Worm (Caenorhabditis elegans) whole organism, mixed stage, embryonic: Measurements from ENCODE around the gene F45D3.4.

Experiments used
- elt-3 ChIP-seq: fragments of 150-350 bp; optimal IDR thresholded peaks from 2 replicates; lab custom pipeline; 2014; ENCODE audit warnings: missing biosample characterization, missing genetic modification characterization
- flh-1 ChIP-seq: fragments of 200-800 bp; sonication (Bioruptor generic); optimal IDR thresholded peaks from 2 replicates; lab custom pipeline; 2018; ENCODE audit warnings: mild to moderate bottlenecking, missing genetic modification characterization, moderate library complexity, missing compliant biosample characterization
- lin-13 ChIP-seq: fragments of 150-350 bp; optimal IDR thresholded peaks from 2 replicates; lab custom pipeline; 2014; ENCODE audit warnings: missing biosample characterization, missing genetic modification characterization

DNA sequence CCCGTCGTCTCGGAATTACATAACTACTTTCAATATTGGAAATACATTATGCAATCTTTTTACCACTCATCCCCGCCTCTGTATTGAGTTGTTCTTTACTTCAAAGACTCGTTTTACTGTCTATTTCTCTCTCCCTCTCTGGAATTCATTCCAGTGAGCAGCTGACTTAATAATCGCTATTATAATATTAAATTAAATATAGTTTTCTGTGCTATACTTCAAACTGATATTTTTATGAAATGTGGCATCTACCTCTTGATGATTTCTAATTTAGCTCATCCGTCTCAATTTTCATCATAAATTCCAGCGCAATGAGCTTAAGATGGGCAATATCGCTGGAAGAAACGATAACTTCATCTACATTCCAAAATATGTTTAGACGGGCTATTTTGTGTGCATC, 49.5 kb downstream of the F45D3.4 start, which contains the start of gene T28H10.1:
- no peak for TF ChIP-seq flh-1
- no peak for TF ChIP-seq lin-13 (tag; lab: Kevin White, UChicago)
- TF ChIP-seq elt-3 (tag; lab: Kevin White, UChicago) = no peak
